Worm (Caenorhabditis elegans) whole organism, late embryonic: ENCODE measurements around the gene R04A9.9.

Experiments used
- ahr-1 ChIP-seq: sonication (generic microtip); optimal IDR thresholded peaks from 2 replicates; lab custom pipeline; 2016; ENCODE audit warnings: missing genetic modification characterization, missing compliant biosample characterization
- ceh-22 ChIP-seq: sonication (generic microtip); optimal IDR thresholded peaks from 2 replicates; lab custom pipeline; 2017; ENCODE audit warnings: missing biosample characterization, missing genetic modification characterization
- fkh-10 ChIP-seq: fragments of 150-350 bp; optimal IDR thresholded peaks from 2 replicates; lab custom pipeline; 2014; ENCODE audit warnings: missing biosample characterization, missing genetic modification reagents, missing genetic modification characterization
- hlh-30 ChIP-seq: sonication (generic microtip); optimal IDR thresholded peaks from 2 replicates; lab custom pipeline; 2017; ENCODE audit warnings: antibody characterized with exemption, missing genetic modification characterization, missing compliant biosample characterization; ENCODE audit not compliant: insufficient read depth
- pha-2 ChIP-seq: sonication (generic microtip); optimal IDR thresholded peaks from 2 replicates; lab custom pipeline; 2017; ENCODE audit warnings: mild to moderate bottlenecking, missing genetic modification characterization, missing compliant biosample characterization
- ttx-3 ChIP-seq: sonication (generic microtip); optimal IDR thresholded peaks from 2 replicates; lab custom pipeline; 2016; ENCODE audit warnings: missing genetic modification reagents, missing genetic modification characterization, missing compliant biosample characterization
- unc-86 ChIP-seq: sonication (generic microtip); optimal IDR thresholded peaks from 2 replicates; lab custom pipeline; 2016; ENCODE audit warnings: missing genetic modification characterization, missing compliant biosample characterization

DNA sequence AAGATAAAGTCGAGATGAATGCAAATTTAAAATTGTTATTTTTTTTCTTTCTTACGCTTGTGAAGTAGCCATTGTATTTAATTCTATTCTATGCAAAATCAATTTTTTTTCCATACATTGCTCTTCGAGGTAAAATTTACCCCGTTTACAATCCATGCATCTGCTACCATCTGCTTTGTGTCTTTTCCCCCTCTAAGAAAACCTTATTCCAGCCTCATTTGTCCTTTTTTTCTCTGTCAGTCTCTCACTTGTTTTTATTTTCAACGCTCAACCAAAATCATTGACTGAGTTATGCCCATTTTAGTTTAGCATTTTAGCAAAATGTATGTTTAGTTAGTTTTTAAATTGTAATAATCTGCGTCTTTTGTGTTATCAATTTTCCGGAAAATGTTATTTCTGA is 20.4 kb downstream of the R04A9.9 start:
- no peak for TF ChIP-seq fkh-10 (GFP tag; lab: Kevin White, UChicago)
- no peak for TF ChIP-seq hlh-30 (tag; lab: Kevin White, UChicago)
- no peak for TF ChIP-seq pha-2 (tag; lab: Kevin White, UChicago)
- no peak for TF ChIP-seq ceh-22 (tag; lab: Kevin White, UChicago)
- TF ChIP-seq ttx-3 (tag; lab: Kevin White, UChicago): no peak
- TF ChIP-seq ahr-1: no peak
- no peak for TF ChIP-seq unc-86
